Worm (Caenorhabditis elegans) whole organism, L4 larva: ENCODE results near the gene apn-1.

Experiments used
- F10B5.3 ChIP-seq: sonication (generic microtip); optimal IDR thresholded peaks from 2 replicates; lab custom pipeline; 2016; ENCODE audit warnings: mild to moderate bottlenecking, missing genetic modification characterization, missing compliant biosample characterization
- T20F7.1 ChIP-seq: fragments of 200-800 bp; sonication (Bioruptor generic); optimal IDR thresholded peaks from 2 replicates; lab custom pipeline; 2018; ENCODE audit warnings: mild to moderate bottlenecking, missing genetic modification characterization, missing compliant biosample characterization
- Y48G9A.11 ChIP-seq: fragments of 200-800 bp; sonication (Bioruptor generic); IDR thresholded peaks from 2 replicates; pipeline ENCODE4 v1.3.6; 2022; ENCODE audit warnings: missing genetic modification reagents, missing genetic modification characterization, missing compliant biosample characterization
- Y75B8A.6 ChIP-seq: fragments of 200-800 bp; sonication (Bioruptor generic); IDR thresholded peaks from 2 replicates; pipeline ENCODE4 v1.3.6; 2022; ENCODE audit warnings: missing genetic modification reagents, missing genetic modification characterization, missing compliant biosample characterization
- ZK337.2 ChIP-seq: fragments of 200-800 bp; sonication (Bioruptor generic); IDR thresholded peaks from 2 replicates; pipeline ENCODE4 v1.3.6; 2022; ENCODE audit warnings: missing genetic modification reagents, missing genetic modification characterization, missing compliant biosample characterization
- aha-1 ChIP-seq: fragments of 150-350 bp; peaks from one replicate; lab custom pipeline; 2014; ENCODE audit warnings: missing biosample characterization, missing genetic modification characterization
- ama-1 ChIP-seq: fragments of 150-350 bp; optimal IDR thresholded peaks from 2 replicates; lab custom pipeline; 2014; ENCODE audit warnings: inconsistent platforms, mixed read lengths
- ceh-20 ChIP-seq: fragments of 200-800 bp; sonication (Bioruptor generic); IDR thresholded peaks from 2 replicates; pipeline ENCODE4 v1.3.6; 2022; ENCODE audit warnings: missing genetic modification reagents, missing genetic modification characterization, missing compliant biosample characterization
- ceh-32 ChIP-seq: sonication (generic microtip); optimal IDR thresholded peaks from 2 replicates; lab custom pipeline; 2016; ENCODE audit warnings: mild to moderate bottlenecking, missing genetic modification characterization, missing compliant biosample characterization; ENCODE audit not compliant: poor library complexity
- ceh-44 ChIP-seq: fragments of 200-800 bp; sonication (Bioruptor generic); IDR thresholded peaks from 2 replicates; pipeline ENCODE4 v1.3.6; 2022; ENCODE audit warnings: missing genetic modification reagents, missing genetic modification characterization, missing compliant biosample characterization
- ces-1 ChIP-seq: fragments of 150-350 bp; sonication (generic microtip); optimal IDR thresholded peaks from 4 replicates; lab custom pipeline; 2014; ENCODE audit warnings: missing biosample characterization, missing genetic modification reagents, missing genetic modification characterization
- cey-2 ChIP-seq: sonication (generic microtip); optimal IDR thresholded peaks from 3 replicates; lab custom pipeline; 2017; ENCODE audit warnings: missing genetic modification characterization, mild to moderate bottlenecking, missing compliant biosample characterization, antibody characterized with exemption, borderline replicate concordance; ENCODE audit not compliant: insufficient read depth
- ctbp-1 ChIP-seq: fragments of 200-800 bp; sonication (Bioruptor generic); IDR thresholded peaks from 2 replicates; pipeline ENCODE4 v1.3.6; 2022; ENCODE audit warnings: missing genetic modification reagents, missing genetic modification characterization, missing compliant biosample characterization
- daf-16 ChIP-seq, 3 experiments: sonication (generic microtip); optimal IDR thresholded peaks; 2 replicates each; lab custom pipeline; 2016 to 2017; ENCODE audit warnings: missing genetic modification characterization in 3 of 3, missing genetic modification reagents in 3 of 3, mild to moderate bottlenecking in 2 of 3, missing compliant biosample characterization in 2 of 3, missing biosample characterization in 1 of 3, moderate library complexity in 1 of 3
- dmd-6 ChIP-seq: fragments of 200-800 bp; sonication (Bioruptor generic); IDR thresholded peaks from 2 replicates; pipeline ENCODE4 v1.3.6; 2022; ENCODE audit warnings: missing genetic modification reagents, missing genetic modification characterization, missing compliant biosample characterization
- dmd-8 ChIP-seq: fragments of 200-800 bp; sonication (Bioruptor generic); IDR thresholded peaks from 2 replicates; pipeline ENCODE4 v1.3.6; 2022; ENCODE audit warnings: missing genetic modification characterization, missing compliant biosample characterization
- dpl-1 ChIP-seq: fragments of 150-350 bp; optimal IDR thresholded peaks from 2 replicates; lab custom pipeline; 2014; ENCODE audit warnings: missing biosample characterization, missing genetic modification reagents, missing genetic modification characterization
- duxl-1 ChIP-seq: sonication (generic microtip); optimal IDR thresholded peaks from 2 replicates; lab custom pipeline; 2016; ENCODE audit warnings: mild to moderate bottlenecking, missing genetic modification characterization, moderate library complexity, missing compliant biosample characterization; ENCODE audit not compliant: poor library complexity
- dve-1 ChIP-seq: sonication (generic microtip); optimal IDR thresholded peaks from 2 replicates; lab custom pipeline; 2017; ENCODE audit warnings: antibody characterized with exemption, mild to moderate bottlenecking, missing genetic modification characterization, missing compliant biosample characterization; ENCODE audit not compliant: insufficient read depth
- egl-27 ChIP-seq: sonication (generic microtip); optimal IDR thresholded peaks from 3 replicates; lab custom pipeline; 2017; ENCODE audit warnings: missing biosample characterization, missing genetic modification reagents, missing genetic modification characterization
- fkh-10 ChIP-seq: fragments of 150-350 bp; optimal IDR thresholded peaks from 2 replicates; lab custom pipeline; 2014; ENCODE audit warnings: missing biosample characterization, missing genetic modification reagents, missing genetic modification characterization
- fos-1 ChIP-seq: fragments of 150-350 bp; optimal IDR thresholded peaks from 2 replicates; lab custom pipeline; 2014; ENCODE audit warnings: missing biosample characterization, missing genetic modification characterization
- gei-8 ChIP-seq: fragments of 200-800 bp; sonication (Bioruptor generic); optimal IDR thresholded peaks from 2 replicates; lab custom pipeline; 2018; ENCODE audit warnings: mild to moderate bottlenecking, missing genetic modification characterization, missing compliant biosample characterization
- hif-1 ChIP-seq, 2 experiments: sonication (generic microtip); optimal IDR thresholded peaks; 2 replicates each; lab custom pipeline; 2016 to 2017; ENCODE audit warnings: missing compliant biosample characterization in 2 of 2, missing genetic modification characterization in 2 of 2, missing genetic modification reagents in 2 of 2, missing genotype in 2 of 2, mild to moderate bottlenecking in 1 of 2
- hlh-30 ChIP-seq: sonication (generic microtip); optimal IDR thresholded peaks from 2 replicates; lab custom pipeline; 2017; ENCODE audit warnings: antibody characterized with exemption, mild to moderate bottlenecking, missing genetic modification characterization, missing compliant biosample characterization; ENCODE audit not compliant: insufficient read depth
- jun-1 ChIP-seq: fragments of 150-350 bp; optimal IDR thresholded peaks from 2 replicates; lab custom pipeline; 2014; ENCODE audit warnings: missing biosample characterization, missing genetic modification reagents, missing genetic modification characterization
- lin-13 ChIP-seq: fragments of 150-350 bp; optimal IDR thresholded peaks from 2 replicates; lab custom pipeline; 2014; ENCODE audit warnings: missing biosample characterization, missing genetic modification reagents, missing genetic modification characterization
- lin-15B ChIP-seq: fragments of 150-350 bp; sonication (generic microtip); optimal IDR thresholded peaks from 3 replicates; lab custom pipeline; 2014; ENCODE audit warnings: missing biosample characterization, missing genetic modification characterization
- lir-3 ChIP-seq: sonication (generic microtip); optimal IDR thresholded peaks from 2 replicates; lab custom pipeline; 2016; ENCODE audit warnings: mild to moderate bottlenecking, missing genetic modification characterization, missing compliant biosample characterization
- mdl-1 ChIP-seq, 2 experiments: fragments of 150-350 bp in 1 of 2; sonication (generic microtip) in 1 of 2; optimal IDR thresholded peaks; 2 replicates each; lab custom pipeline; 2014 to 2017; ENCODE audit warnings: missing biosample characterization in 2 of 2, missing genetic modification characterization in 2 of 2
- mxl-3 ChIP-seq: fragments of 200-800 bp; sonication (Bioruptor generic); optimal IDR thresholded peaks from 2 replicates; lab custom pipeline; 2018; ENCODE audit warnings: mild to moderate bottlenecking, missing genetic modification characterization, missing compliant biosample characterization
- nhr-111 ChIP-seq: fragments of 200-800 bp; sonication (Bioruptor generic); optimal IDR thresholded peaks from 2 replicates; lab custom pipeline; 2018; ENCODE audit warnings: mild to moderate bottlenecking, missing genetic modification characterization, missing compliant biosample characterization
- nhr-28 ChIP-seq: fragments of 150-350 bp; optimal IDR thresholded peaks from 2 replicates; lab custom pipeline; 2014; ENCODE audit warnings: missing biosample characterization, missing genetic modification characterization
- nhr-6 ChIP-seq: fragments of 150-350 bp; optimal IDR thresholded peaks from 2 replicates; lab custom pipeline; 2014; ENCODE audit warnings: missing biosample characterization, missing genetic modification characterization
- nhr-77 ChIP-seq: fragments of 150-350 bp; optimal IDR thresholded peaks from 2 replicates; lab custom pipeline; 2014; ENCODE audit warnings: missing biosample characterization, missing genetic modification characterization
- pqm-1 ChIP-seq: sonication (generic microtip); optimal IDR thresholded peaks from 2 replicates; lab custom pipeline; 2017; ENCODE audit warnings: missing biosample characterization, missing genetic modification characterization
- saeg-2 ChIP-seq: fragments of 200-800 bp; sonication (Bioruptor generic); IDR thresholded peaks from 2 replicates; pipeline ENCODE4 v1.3.6; 2022; ENCODE audit warnings: missing genetic modification reagents, missing genetic modification characterization, missing compliant biosample characterization
- set-16 ChIP-seq: fragments of 200-800 bp; sonication (Bioruptor generic); IDR thresholded peaks from 2 replicates; pipeline ENCODE4 v1.3.6; 2022; ENCODE audit warnings: missing genetic modification reagents, missing genetic modification characterization, missing compliant biosample characterization
- snpc-1.2 ChIP-seq: fragments of 200-800 bp; sonication (Bioruptor generic); IDR thresholded peaks from 2 replicates; pipeline ENCODE4 v1.3.6; 2022; ENCODE audit warnings: missing genetic modification reagents, missing genetic modification characterization, missing compliant biosample characterization
- snpc-4 ChIP-seq: fragments of 150-350 bp; optimal IDR thresholded peaks from 2 replicates; lab custom pipeline; 2014; ENCODE audit warnings: missing biosample characterization, missing genetic modification characterization
- spr-1 ChIP-seq: sonication (generic microtip); optimal IDR thresholded peaks from 2 replicates; lab custom pipeline; 2016; ENCODE audit warnings: mild to moderate bottlenecking, missing genetic modification characterization, missing compliant biosample characterization
- spr-3 ChIP-seq: fragments of 200-800 bp; sonication (Bioruptor generic); optimal IDR thresholded peaks from 2 replicates; lab custom pipeline; 2018; ENCODE audit warnings: mild to moderate bottlenecking, missing genetic modification characterization, missing compliant biosample characterization
- zfp-2 ChIP-seq: sonication (generic microtip); optimal IDR thresholded peaks from 2 replicates; lab custom pipeline; 2016; ENCODE audit warnings: mild to moderate bottlenecking, missing genetic modification characterization, missing compliant biosample characterization
- zip-11 ChIP-seq: fragments of 200-800 bp; sonication (Bioruptor generic); IDR thresholded peaks from 2 replicates; pipeline ENCODE4 v1.3.6; 2022; ENCODE audit warnings: missing genetic modification characterization, missing compliant biosample characterization
- zip-2 ChIP-seq: fragments of 150-350 bp; optimal IDR thresholded peaks from 2 replicates; lab custom pipeline; 2014; ENCODE audit warnings: missing biosample characterization, missing genetic modification characterization

apn-1 gene

DNA sequence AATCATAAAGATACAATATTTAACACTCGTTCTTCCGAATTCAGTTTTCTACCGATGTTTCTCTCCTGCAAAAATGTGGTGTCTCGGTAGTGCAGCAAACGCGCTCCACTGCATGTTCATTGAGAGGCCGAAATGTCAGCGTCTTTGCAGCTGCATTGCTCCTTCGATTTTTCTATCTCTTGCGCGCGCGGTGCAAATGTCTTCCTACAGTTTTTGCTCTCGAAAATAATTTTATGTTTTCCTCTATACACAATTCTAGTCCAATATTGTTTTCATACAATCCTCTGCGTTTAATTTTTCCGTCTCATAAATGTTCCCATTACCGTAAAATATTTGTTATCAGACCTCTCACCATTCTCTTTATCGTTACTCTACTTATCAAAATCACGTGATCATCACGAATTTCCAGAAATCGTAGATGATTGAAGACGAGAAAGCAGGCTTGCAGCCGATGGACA, 15.0 kb downstream of the apn-1 start, which contains the start of gene ufd-2 (continued):
- no peak for TF ChIP-seq snpc-1.2
- TF ChIP-seq zfp-2: no peak
- TF ChIP-seq ceh-20: no peak
- no peak for TF ChIP-seq daf-16 (GFP tag; optimal IDR thresholded peaks at IDR 0.05; lab: Kevin White, UChicago)
- peak; percentile 64 for TF ChIP-seq daf-16 (tag; optimal IDR thresholded peaks at IDR 0.05; lab: Kevin White, UChicago)
- TF ChIP-seq F10B5.3 (tag; lab: Kevin White, UChicago): no peak
- TF ChIP-seq dmd-8 (GFP tag; lab: Robert Waterston, UW): no peak
- no peak for TF ChIP-seq ZK337.2 (GFP tag; lab: Robert Waterston, UW)
- TF ChIP-seq Y48G9A.11 (GFP tag; lab: Robert Waterston, UW): no peak
- peak; percentile 10 for TF ChIP-seq fkh-10
- no peak for TF ChIP-seq spr-3 (GFP tag; lab: Kevin White, UChicago)
- no peak for TF ChIP-seq set-16 (GFP tag; lab: Robert Waterston, UW)
- TF ChIP-seq fos-1 (tag; lab: Kevin White, UChicago): no peak

DNA sequence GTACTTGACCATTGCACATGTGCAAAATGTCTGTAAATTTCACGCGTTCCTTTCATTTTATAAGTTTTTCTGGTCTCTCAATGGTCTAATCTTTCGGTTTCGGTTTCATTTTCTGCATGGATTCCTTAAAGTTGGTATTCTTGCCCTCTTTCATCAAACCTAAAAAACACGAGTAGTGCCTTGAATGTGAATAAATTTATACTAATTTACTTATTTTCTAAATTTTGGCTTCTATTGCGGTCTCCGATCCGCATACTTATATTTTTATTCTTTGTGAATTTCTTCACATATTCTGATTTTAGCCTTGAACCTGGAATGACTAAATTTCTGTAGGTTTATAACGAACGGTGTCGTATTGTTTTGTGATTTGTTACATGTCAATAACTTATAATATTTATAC, 18.6 kb downstream of the apn-1 start, which contains the start of gene pdha-1:
TSS of gene pdha-1 (plus strand) at position 301 of the 400 bp plus-strand sequence.
- TF ChIP-seq lin-15B (tag; lab: Kevin White, UChicago) (no peak), jun-1 (tag; lab: Kevin White, UChicago) (no peak), hif-1 (tag; optimal IDR thresholded peaks at IDR 0.05; lab: Kevin White, UChicago) (no peak), cey-2 (tag; lab: Kevin White, UChicago) (no peak), nhr-111 (GFP tag; lab: Kevin White, UChicago) (no peak), zip-2 (tag; lab: Kevin White, UChicago) (no peak), ama-1 (lab: Kevin White, UChicago) (no peak), mxl-3 (no peak), saeg-2 (no peak), gei-8 (no peak), ctbp-1 (GFP tag; lab: Robert Waterston, UW) (no peak), Y75B8A.6 (GFP tag; lab: Robert Waterston, UW) (no peak), T20F7.1 (GFP tag; lab: Kevin White, UChicago) (no peak), egl-27 (tag; lab: Kevin White, UChicago) (no peak), dve-1 (no peak), snpc-4 (tag; lab: Kevin White, UChicago) (no peak), lir-3 (tag; lab: Kevin White, UChicago) (no peak), nhr-6 (no peak), dpl-1 (no peak)

DNA sequence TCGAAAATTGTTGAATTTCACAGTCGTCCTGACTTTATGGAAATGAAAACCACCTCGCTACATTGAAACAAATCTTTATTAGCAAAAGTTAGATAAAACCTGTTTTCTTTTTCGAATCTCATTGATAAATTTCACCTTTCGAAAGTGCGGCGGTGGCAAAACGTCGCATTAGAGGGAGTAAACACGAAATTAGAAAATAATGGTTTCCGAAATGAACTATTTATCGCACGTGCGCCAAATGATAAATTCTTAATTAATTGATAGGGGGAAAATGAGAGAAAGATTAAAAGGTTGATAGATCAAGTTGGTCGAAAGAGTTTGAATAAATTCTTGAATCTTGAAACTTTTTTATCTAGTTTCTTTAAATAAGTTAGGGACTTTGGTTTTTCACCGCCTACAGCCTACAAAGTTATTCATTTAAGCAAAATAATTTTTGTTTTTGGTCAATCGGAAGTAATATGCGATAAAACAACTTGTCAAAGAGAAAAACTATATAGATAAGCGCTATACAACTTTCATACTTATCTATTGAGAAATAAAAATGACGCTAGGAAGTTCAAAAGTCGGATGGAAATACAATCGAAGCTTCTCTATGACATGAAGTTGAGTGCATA, 23.8 kb downstream of the apn-1 start:
- no peak for TF ChIP-seq jun-1 (tag; lab: Kevin White, UChicago)
- TF ChIP-seq nhr-77 (tag; lab: Kevin White, UChicago): no peak
- TF ChIP-seq spr-1: no peak
- TF ChIP-seq ceh-44 (GFP tag; lab: Robert Waterston, UW): no peak
- TF ChIP-seq set-16 (GFP tag; lab: Robert Waterston, UW): no peak
- TF ChIP-seq pqm-1 (tag; lab: Kevin White, UChicago): peak; percentile 60
- no peak for TF ChIP-seq lir-3 (tag; lab: Kevin White, UChicago)
- TF ChIP-seq hlh-30: peak; percentile 7
- no peak for TF ChIP-seq duxl-1 (tag; lab: Kevin White, UChicago)
- TF ChIP-seq aha-1 (tag; lab: Kevin White, UChicago): peak; percentile 46
- TF ChIP-seq nhr-28 (tag; lab: Kevin White, UChicago): peak; percentile 6
- TF ChIP-seq daf-16 (GFP tag; optimal IDR thresholded peaks at IDR 0.05; lab: Kevin White, UChicago): no peak
- peak; percentile 59 for TF ChIP-seq daf-16 (tag; optimal IDR thresholded peaks at IDR 0.05; lab: Kevin White, UChicago)
- TF ChIP-seq ces-1: no peak
- no peak for TF ChIP-seq ctbp-1 (GFP tag; lab: Robert Waterston, UW)
- no peak for TF ChIP-seq ceh-32 (tag; lab: Kevin White, UChicago)
- no peak for TF ChIP-seq gei-8
- no peak for TF ChIP-seq dve-1
- TF ChIP-seq dmd-6 (GFP tag; lab: Robert Waterston, UW): 0 out of 2 replicates have a peak, but pooled peaks have one; percentile 17
- no peak for TF ChIP-seq lin-13 (GFP tag; lab: Kevin White, UChicago)
- peak; percentile 48 for TF ChIP-seq mxl-3
- TF ChIP-seq nhr-111 (GFP tag; lab: Kevin White, UChicago): no peak
- TF ChIP-seq Y75B8A.6 (GFP tag; lab: Robert Waterston, UW): no peak
- TF ChIP-seq mdl-1 (tag; optimal IDR thresholded peaks at IDR 0.05; lab: Kevin White, UChicago): peak in 1 of 2 experiments; percentile 48
- no peak for TF ChIP-seq zip-11
